Worm (Caenorhabditis elegans) whole organism, late embryonic: ENCODE data around the gene mrps-22.

Experiments used
- ceh-30 ChIP-seq: fragments of 150-350 bp; optimal IDR thresholded peaks from 2 replicates; lab custom pipeline; 2014; ENCODE audit warnings: missing biosample characterization, missing genetic modification characterization
- elt-2 ChIP-seq: sonication (generic microtip); optimal IDR thresholded peaks from 2 replicates; lab custom pipeline; 2016; ENCODE audit warnings: missing genetic modification reagents, missing genetic modification characterization, missing compliant biosample characterization
- hlh-6 ChIP-seq: sonication (generic microtip); optimal IDR thresholded peaks from 2 replicates; lab custom pipeline; 2016; ENCODE audit warnings: missing genotype, missing genetic modification characterization, missing compliant biosample characterization
- lim-6 ChIP-seq: sonication (generic microtip); optimal IDR thresholded peaks from 2 replicates; lab custom pipeline; 2016; ENCODE audit warnings: missing genetic modification characterization, missing compliant biosample characterization
- madf-2 ChIP-seq: sonication (generic microtip); optimal IDR thresholded peaks from 2 replicates; lab custom pipeline; 2017; ENCODE audit warnings: missing genetic modification characterization, missing compliant biosample characterization
- rnt-1 ChIP-seq: sonication (generic microtip); optimal IDR thresholded peaks from 2 replicates; lab custom pipeline; 2016; ENCODE audit warnings: missing genetic modification characterization, missing compliant biosample characterization
- zip-5 ChIP-seq: sonication (generic microtip); optimal IDR thresholded peaks from 2 replicates; lab custom pipeline; 2016; ENCODE audit warnings: missing genetic modification characterization, missing compliant biosample characterization

- TF ChIP-seq lim-6 (no peak), hlh-6 (tag; lab: Kevin White, UChicago) (no peak), madf-2 (no peak), rnt-1 (tag; lab: Kevin White, UChicago) (no peak), elt-2 (tag; lab: Kevin White, UChicago) (no peak), ceh-30 (tag; lab: Kevin White, UChicago) (no peak), zip-5 (tag; lab: Kevin White, UChicago) (no peak)
Observed at ce11 chrII:10578843-10579430, 3.5 kb upstream of the mrps-22 start, which contains the start of gene rpb-6.
